Fruit fly (Drosophila melanogaster) ovary, adult (tissue): ENCODE data around the gene cyc.

ENCODE experiments used
- CG17801 ChIP-seq: fragments of 200-800 bp; optimal IDR thresholded peaks from 2 replicates; lab custom pipeline; 2019; ENCODE audit warnings: missing biosample characterization, mild to moderate bottlenecking, missing genetic modification characterization, moderate library complexity; ENCODE audit not compliant: partially characterized antibody

Gene cyc

DNA sequence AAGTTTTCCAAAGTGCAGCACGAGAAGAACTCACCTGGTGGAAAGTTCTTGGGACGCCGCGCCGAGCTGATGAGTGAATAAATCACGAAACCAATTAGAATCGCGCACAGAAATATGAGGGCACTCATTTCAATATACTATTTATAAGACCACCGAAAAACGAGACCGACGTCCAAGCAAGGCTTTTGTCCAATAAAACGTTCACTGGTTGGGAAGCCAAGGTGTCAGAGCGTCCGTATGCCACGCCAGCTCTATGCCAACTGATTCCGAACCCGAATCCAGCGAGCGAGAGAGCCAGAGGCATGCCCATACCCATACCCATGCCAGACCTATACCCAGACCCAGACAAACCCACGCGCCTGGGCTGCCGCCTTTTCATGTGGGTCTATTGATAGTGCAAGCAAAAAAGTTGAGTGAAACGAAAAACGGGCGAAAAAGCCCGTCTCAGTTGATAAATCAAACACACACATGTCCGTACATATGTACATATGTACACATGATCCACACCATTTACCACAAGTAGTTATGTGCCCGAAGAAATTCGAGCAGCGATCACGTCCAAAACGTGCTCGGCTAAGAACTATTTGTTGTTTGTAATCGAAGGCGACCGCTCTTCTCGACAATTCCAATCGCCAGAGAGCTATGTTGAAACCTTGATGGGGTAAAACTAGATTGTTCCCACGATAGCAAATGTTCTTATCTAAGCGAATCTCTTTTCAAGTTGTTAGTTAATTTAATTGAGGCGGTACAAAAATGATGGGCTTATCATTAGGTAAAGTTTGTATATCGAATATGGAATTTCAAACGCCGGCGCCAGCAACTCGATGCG is 2.4 kb downstream of the cyc start, which contains the start of gene Cyp305a1:
Gene Cyp305a1, minus strand, starts transcription at position 265 of the 829 bp plus-strand sequence.
- TF ChIP-seq CG17801: no peak

DNA sequence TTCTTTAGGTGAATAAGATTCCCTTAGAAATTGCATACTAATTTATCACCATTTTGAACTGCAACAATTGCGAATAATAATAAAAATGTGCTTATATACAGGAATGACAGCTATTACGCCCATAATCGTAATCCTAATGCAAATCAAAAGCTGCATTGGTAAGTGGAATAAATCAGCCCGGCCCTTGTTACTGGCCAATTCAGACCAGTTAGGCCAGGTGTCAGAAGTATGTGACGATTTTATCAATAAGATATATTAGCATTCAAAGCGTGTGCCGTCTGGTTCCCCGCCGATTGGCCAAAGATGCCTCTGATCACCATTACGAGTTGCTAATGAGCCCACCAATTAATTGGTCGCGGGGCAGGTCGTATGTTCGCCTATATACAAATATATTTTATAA is 3.2 kb downstream of the cyc start:
- TF ChIP-seq CG17801: no peak

DNA sequence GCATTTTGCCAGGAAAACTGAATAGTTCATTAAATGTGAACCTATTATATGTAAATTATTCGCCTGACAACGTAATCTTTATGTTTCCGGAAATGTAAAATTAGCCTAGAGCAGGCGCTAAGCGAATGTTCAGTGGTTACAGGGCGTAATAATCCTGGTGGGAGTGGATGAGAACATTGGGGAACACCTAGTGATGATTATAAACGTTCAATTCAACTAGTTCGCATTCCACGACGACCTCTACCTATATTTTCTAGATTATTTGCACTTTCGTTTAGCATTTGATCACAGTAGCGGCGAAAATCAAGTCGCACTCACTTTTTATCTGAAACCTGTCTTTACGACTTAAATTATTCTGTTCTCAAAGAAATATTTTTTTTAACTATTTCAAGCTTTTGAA is 8.2 kb downstream of the cyc start:
- no peak for TF ChIP-seq CG17801

DNA sequence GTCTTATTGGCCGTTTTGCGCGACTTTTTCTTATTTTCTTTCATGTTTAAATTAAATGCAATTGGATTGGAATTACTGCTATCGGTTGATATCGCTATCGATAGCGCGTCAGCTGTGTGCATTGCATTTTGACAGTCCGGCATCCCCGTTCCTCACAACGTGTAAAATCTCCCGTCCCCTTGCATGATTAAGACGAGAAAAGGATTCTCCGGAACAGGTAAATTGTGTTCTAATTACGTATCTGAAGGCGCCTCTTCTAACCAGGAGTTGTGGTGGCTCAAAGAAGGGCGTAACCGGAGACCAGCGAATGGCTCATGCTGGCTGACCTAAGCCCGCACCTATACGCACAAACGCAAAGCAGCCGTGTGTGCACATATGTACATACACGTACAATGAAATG is 8.6 kb downstream of the cyc start, which contains the start of the genes CG14104 and Kap-alpha1:
Gene CG14104, minus strand, starts transcription at position 97 of the 400 bp plus-strand sequence.
Gene Kap-alpha1, plus strand, starts transcription at position 130 of the 400 bp plus-strand sequence.
- peak; percentile 19 for TF ChIP-seq CG17801

- no peak for TF ChIP-seq CG17801
Measured at dm6 chr3L:19805895-19806294, 9.8 kb downstream of the cyc start, which contains the start of gene CG34116. Gene CG34116, minus strand, starts transcription at chr3L:19806036.

dm6 chr3L:19804908-19805307 is 10.8 kb downstream of the cyc start, which contains the start of the genes TORIP and Ccdc58:
Gene TORIP, minus strand, starts transcription at chr3L:19805080.
Gene Ccdc58, plus strand, starts transcription at chr3L:19805181.
- TF ChIP-seq CG17801: no peak

dm6 chr3L:19801105-19801504 is 14.6 kb downstream of the cyc start, which contains the start of gene CG14102:
Gene CG14102, minus strand, starts transcription at chr3L:19801291.
- no peak for TF ChIP-seq CG17801

- no peak for TF ChIP-seq CG17801
Measured at dm6 chr3L:19798978-19799377, 16.8 kb downstream of the cyc start, which contains the start of gene Ir76a. Gene Ir76a, plus strand, starts transcription at chr3L:19799278.

DNA sequence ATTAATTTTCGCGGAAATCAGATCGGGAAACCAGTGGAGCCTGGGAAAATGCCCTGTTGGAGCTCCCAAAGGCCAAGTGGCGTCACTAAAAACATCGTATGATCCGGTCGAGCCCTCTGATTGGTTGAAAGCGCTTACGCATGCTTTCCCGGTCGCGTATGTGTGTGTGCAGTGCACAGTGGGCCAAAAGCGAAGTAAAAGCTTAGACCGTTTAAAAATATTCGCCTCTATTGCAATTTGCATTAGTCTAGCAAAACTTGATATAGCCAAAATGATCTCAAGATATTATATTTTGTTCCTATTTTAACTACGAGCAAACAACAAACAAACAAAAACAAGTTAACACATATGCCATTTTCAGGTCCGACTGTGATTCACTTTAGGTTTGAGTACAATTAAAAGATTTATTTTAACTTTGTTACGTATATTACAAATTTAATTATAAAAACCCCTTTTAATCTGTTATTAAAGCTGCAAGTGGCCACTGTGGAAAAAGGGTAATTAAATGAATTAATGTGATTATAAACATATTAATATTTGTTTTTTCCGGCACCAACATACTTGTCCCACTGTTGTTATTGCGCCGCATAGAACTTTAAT is 21.4 kb downstream of the cyc start:
- peak; percentile 89 for TF ChIP-seq CG17801

DNA sequence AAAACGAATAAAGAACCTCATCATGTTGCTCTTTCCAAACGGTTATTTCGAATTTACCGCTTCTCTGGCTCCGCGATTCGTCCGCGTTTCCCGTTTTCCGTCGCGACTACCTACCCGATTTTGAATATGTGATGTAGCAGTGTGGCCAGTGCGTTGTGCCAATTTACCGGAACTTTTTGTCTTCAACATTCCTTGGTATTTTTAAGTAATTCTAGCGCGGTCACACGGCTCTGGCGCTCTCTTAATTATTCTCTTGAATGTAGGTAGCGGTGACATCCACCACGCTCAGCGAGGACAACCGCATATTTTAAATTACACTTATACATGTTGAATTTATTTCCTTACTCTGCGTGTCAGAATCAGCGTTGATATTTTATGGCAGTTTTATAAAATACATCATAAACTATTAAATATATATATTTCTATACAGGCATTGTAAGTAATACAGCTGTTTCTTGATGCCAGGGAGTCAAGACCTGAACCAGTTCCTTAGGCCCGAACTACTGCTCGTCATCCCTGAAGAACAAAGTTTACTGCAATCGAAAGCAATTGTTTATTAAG is 22.2 kb downstream of the cyc start, which contains the start of the genes CG42637, Gyc76C and SREBP:
Gene CG42637, minus strand, starts transcription at position 132 of the 561 bp plus-strand sequence.
Gene Gyc76C, minus strand, starts transcription at position 132 of the 561 bp plus-strand sequence.
Gene SREBP, plus strand, starts transcription at position 498 of the 561 bp plus-strand sequence.
- TF ChIP-seq CG17801: no peak

- TF ChIP-seq CG17801: no peak
Measured at dm6 chr3L:19792717-19793437, 22.9 kb downstream of the cyc start.

DNA sequence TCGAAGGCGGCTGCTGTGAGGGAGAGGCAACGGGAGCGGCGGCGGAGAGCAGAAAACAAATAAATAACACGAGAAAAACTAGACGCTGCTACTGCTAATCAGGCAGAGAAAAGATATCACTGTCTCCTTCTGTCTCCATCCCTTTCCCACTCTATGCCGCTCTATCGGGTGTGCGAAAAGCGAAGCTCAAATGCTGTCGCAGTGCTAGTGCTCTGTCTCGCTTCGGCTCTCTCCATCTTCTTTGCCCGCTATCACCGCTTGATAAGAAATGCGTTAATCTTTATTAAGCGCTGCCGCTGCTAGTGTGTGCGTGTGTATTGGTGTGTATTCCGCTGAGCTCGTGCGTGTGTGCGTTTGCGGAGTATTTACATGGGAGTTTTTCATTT is 24.1 kb downstream of the cyc start:
- TF ChIP-seq CG17801: no peak

dm6 chr3L:19790929-19791687 is 24.6 kb downstream of the cyc start:
- TF ChIP-seq CG17801: peak; percentile 44

DNA sequence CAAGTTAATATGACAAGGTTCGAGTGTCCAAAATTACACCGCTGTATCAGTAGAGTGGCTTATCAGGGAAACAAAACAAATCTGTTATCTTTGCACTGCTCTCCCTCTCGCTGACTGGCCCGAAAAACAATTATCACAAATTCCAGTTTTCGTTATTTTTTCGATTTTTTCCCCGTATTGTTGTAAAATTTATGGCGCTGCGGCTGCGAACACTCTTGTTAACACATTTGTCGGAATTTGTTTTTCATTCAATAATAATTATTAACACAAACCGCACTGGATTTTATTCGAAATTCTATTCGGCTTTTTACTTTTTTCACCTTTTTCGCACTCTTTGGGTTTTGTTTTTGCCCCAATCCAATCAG is 25.2 kb downstream of the cyc start:
- no peak for TF ChIP-seq CG17801

DNA sequence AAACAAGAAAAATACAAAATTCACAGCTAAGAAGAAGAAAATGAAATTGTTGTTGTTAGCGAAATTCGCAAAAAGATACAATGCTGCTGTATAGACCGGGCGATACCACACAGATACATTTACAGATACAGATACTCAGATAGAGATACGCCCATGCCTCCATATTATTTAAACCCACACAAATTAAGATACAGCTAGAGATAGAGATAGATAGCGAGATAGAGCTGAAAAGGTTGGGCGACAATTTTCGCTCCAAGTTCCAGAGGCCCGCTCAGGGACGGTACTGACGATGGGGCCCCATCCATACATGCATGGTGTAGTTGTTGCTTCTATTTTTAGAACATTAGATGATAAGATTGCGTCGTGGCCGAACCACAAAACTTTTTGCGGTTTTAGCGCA is 28.1 kb downstream of the cyc start:
- TF ChIP-seq CG17801: no peak
